Worm (Caenorhabditis elegans) whole organism, L3 larva: Measurements from ENCODE around the gene cdk-4.
A peak's percentile ranks its signal among the peaks of the same experiment; 100 is the strongest.

Experiments used
- R02D3.7 ChIP-seq: fragments of 150-350 bp; optimal IDR thresholded peaks from 2 replicates; lab custom pipeline; 2014; ENCODE audit warnings: missing biosample characterization, missing genetic modification characterization
- ZK546.5 ChIP-seq: sonication (generic microtip); optimal IDR thresholded peaks from 2 replicates; lab custom pipeline; 2017; ENCODE audit warnings: missing biosample characterization, missing genetic modification characterization
- aly-2 ChIP-seq: fragments of 150-350 bp; optimal IDR thresholded peaks from 2 replicates; lab custom pipeline; 2014; ENCODE audit warnings: missing biosample characterization, missing genetic modification characterization
- ceh-16 ChIP-seq: sonication (generic microtip); optimal IDR thresholded peaks from 2 replicates; lab custom pipeline; 2017; ENCODE audit warnings: missing biosample characterization, missing genetic modification characterization
- ceh-28 ChIP-seq: fragments of 150-350 bp; optimal IDR thresholded peaks from 2 replicates; lab custom pipeline; 2014; ENCODE audit warnings: missing biosample characterization, missing genetic modification reagents, missing genetic modification characterization
- ceh-82 ChIP-seq: fragments of 150-350 bp; optimal IDR thresholded peaks from 2 replicates; lab custom pipeline; 2014; ENCODE audit warnings: missing biosample characterization, missing genetic modification characterization
- ceh-9 ChIP-seq: sonication (generic microtip); optimal IDR thresholded peaks from 2 replicates; lab custom pipeline; 2018; ENCODE audit warnings: missing biosample characterization, missing genetic modification characterization
- daf-12 ChIP-seq: fragments of 150-350 bp; optimal IDR thresholded peaks from 2 replicates; lab custom pipeline; 2014; ENCODE audit warnings: missing biosample characterization, missing genetic modification reagents, missing genetic modification characterization
- egl-5 ChIP-seq: fragments of 150-350 bp; optimal IDR thresholded peaks from 2 replicates; lab custom pipeline; 2017; ENCODE audit warnings: missing biosample characterization, missing genetic modification reagents, missing genetic modification characterization, inconsistent platforms
- elt-1 ChIP-seq: fragments of 150-350 bp; optimal IDR thresholded peaks from 2 replicates; lab custom pipeline; 2014; ENCODE audit warnings: missing biosample characterization, missing genetic modification characterization
- elt-2 ChIP-seq: sonication (generic microtip); optimal IDR thresholded peaks from 2 replicates; lab custom pipeline; 2016; ENCODE audit warnings: missing genetic modification reagents, mild to moderate bottlenecking, missing genetic modification characterization, missing compliant biosample characterization
- elt-3 ChIP-seq, 3 experiments: fragments of 150-350 bp in 1 of 3; sonication (generic microtip) in 2 of 3; optimal IDR thresholded peaks; 2 replicates in 2 of 3; 4 replicates in 1 of 3; lab custom pipeline; 2014 to 2017; ENCODE audit warnings: missing biosample characterization in 3 of 3, missing genetic modification characterization in 3 of 3
- eor-1 ChIP-seq, 2 experiments: fragments of 150-350 bp; optimal IDR thresholded peaks; 2 replicates each; lab custom pipeline; 2014 to 2018; ENCODE audit warnings: missing biosample characterization in 2 of 2, missing genetic modification characterization in 2 of 2
- fkh-10 ChIP-seq: sonication (generic microtip); optimal IDR thresholded peaks from 2 replicates; lab custom pipeline; 2017; ENCODE audit warnings: missing biosample characterization, missing genetic modification reagents, missing genetic modification characterization
- fkh-2 ChIP-seq: fragments of 150-350 bp; optimal IDR thresholded peaks from 2 replicates; lab custom pipeline; 2014; ENCODE audit warnings: missing biosample characterization, missing genetic modification reagents, missing genetic modification characterization
- fos-1 ChIP-seq: fragments of 150-350 bp; optimal IDR thresholded peaks from 2 replicates; lab custom pipeline; 2014; ENCODE audit warnings: missing biosample characterization, missing genetic modification characterization
- lin-15B ChIP-seq: fragments of 150-350 bp; optimal IDR thresholded peaks from 2 replicates; lab custom pipeline; 2014; ENCODE audit warnings: missing biosample characterization, missing genetic modification characterization
- lin-39 ChIP-seq: fragments of 150-350 bp; optimal IDR thresholded peaks from 2 replicates; lab custom pipeline; 2018; ENCODE audit warnings: missing biosample characterization, missing genetic modification reagents, missing genetic modification characterization
- lsy-12 ChIP-seq: sonication (generic microtip); optimal IDR thresholded peaks from 2 replicates; lab custom pipeline; 2016; ENCODE audit warnings: mild to moderate bottlenecking, missing genetic modification characterization, missing compliant biosample characterization
- nfya-1 ChIP-seq: sonication (generic microtip); optimal IDR thresholded peaks from 2 replicates; lab custom pipeline; 2017; ENCODE audit warnings: missing genetic modification characterization, mild to moderate bottlenecking, missing compliant biosample characterization, antibody characterized with exemption, moderate library complexity; ENCODE audit not compliant: insufficient read depth
- nhr-11 ChIP-seq: fragments of 150-350 bp; optimal IDR thresholded peaks from 2 replicates; lab custom pipeline; 2014; ENCODE audit warnings: missing biosample characterization, missing genetic modification characterization
- nhr-12 ChIP-seq: fragments of 150-350 bp; optimal IDR thresholded peaks from 2 replicates; lab custom pipeline; 2014; ENCODE audit warnings: missing biosample characterization, missing genetic modification characterization
- nhr-25 ChIP-seq: sonication (generic microtip); optimal IDR thresholded peaks from 2 replicates; lab custom pipeline; 2017; ENCODE audit warnings: missing biosample characterization, missing genetic modification characterization
- nhr-76 ChIP-seq: fragments of 150-350 bp; sonication (generic microtip); optimal IDR thresholded peaks from 5 replicates; lab custom pipeline; 2014; ENCODE audit warnings: missing biosample characterization, missing genetic modification characterization
- nhr-77 ChIP-seq: fragments of 150-350 bp; optimal IDR thresholded peaks from 2 replicates; lab custom pipeline; 2014; ENCODE audit warnings: missing biosample characterization, missing genetic modification characterization
- pha-4 ChIP-seq: fragments of 150-350 bp; optimal IDR thresholded peaks from 2 replicates; lab custom pipeline; 2014; ENCODE audit warnings: missing biosample characterization, missing genetic modification reagents, missing genetic modification characterization
- pqm-1 ChIP-seq: fragments of 150-350 bp; optimal IDR thresholded peaks from 2 replicates; lab custom pipeline; 2017; ENCODE audit warnings: missing biosample characterization, missing genetic modification characterization, inconsistent platforms
- sea-2 ChIP-seq: fragments of 150-350 bp; sonication (generic microtip); optimal IDR thresholded peaks from 4 replicates; lab custom pipeline; 2014; ENCODE audit warnings: missing biosample characterization, missing genetic modification reagents, missing genetic modification characterization
- skn-1 ChIP-seq: fragments of 150-350 bp; optimal IDR thresholded peaks from 2 replicates; lab custom pipeline; 2014; ENCODE audit warnings: missing biosample characterization, missing genetic modification characterization
- tbx-2 ChIP-seq: sonication (generic microtip); optimal IDR thresholded peaks from 2 replicates; lab custom pipeline; 2016; ENCODE audit warnings: mild to moderate bottlenecking, missing genetic modification characterization, missing compliant biosample characterization
- unc-62 ChIP-seq: fragments of 150-350 bp; sonication (generic microtip); optimal IDR thresholded peaks from 4 replicates; lab custom pipeline; 2014; ENCODE audit warnings: missing biosample characterization, missing genetic modification reagents, missing genetic modification characterization
- ztf-4 ChIP-seq: fragments of 150-350 bp; optimal IDR thresholded peaks from 2 replicates; lab custom pipeline; 2014; ENCODE audit warnings: missing biosample characterization, missing genetic modification characterization

cdk-4 gene

ce11 chrX:13518861-13519713 is at the start of gene cdk-4, which contains the start of gene F18H3.1:
Gene cdk-4, minus strand, starts transcription at chrX:13518911.
Gene F18H3.1, plus strand, starts transcription at chrX:13519663.
- no peak for TF ChIP-seq sea-2 (GFP tag; lab: Kevin White, UChicago)
- peak; percentile 14 for TF ChIP-seq pha-4 (tag; lab: Kevin White, UChicago)
- peak; percentile 72 for TF ChIP-seq nhr-25 (tag; lab: Kevin White, UChicago)
- peak; percentile 64 for TF ChIP-seq lin-15B (tag; lab: Kevin White, UChicago)
- TF ChIP-seq elt-2 (tag; lab: Kevin White, UChicago) = peak; percentile 40
- TF ChIP-seq skn-1 = peak; percentile 32
- TF ChIP-seq nfya-1 (tag; lab: Kevin White, UChicago) = peak; percentile 52
- peak; percentile 85 for TF ChIP-seq lin-39 (tag; lab: Kevin White, UChicago)
- TF ChIP-seq elt-1 (tag; lab: Kevin White, UChicago) = peak; percentile 20
- TF ChIP-seq ceh-9 (tag; lab: Kevin White, UChicago) = no peak
- TF ChIP-seq R02D3.7 (tag; lab: Kevin White, UChicago) = no peak

ce11 chrX:13566436-13566835 is 47.7 kb upstream of the cdk-4 start, which contains the start of gene R01E6.2:
Gene R01E6.2, minus strand, starts transcription at chrX:13566536.
- TF ChIP-seq daf-12 (no peak), ceh-28 (tag; lab: Kevin White, UChicago) (no peak), nhr-25 (tag; lab: Kevin White, UChicago) (no peak), ztf-4 (tag; lab: Kevin White, UChicago) (no peak), R02D3.7 (tag; lab: Kevin White, UChicago) (no peak), aly-2 (tag; lab: Kevin White, UChicago) (no peak)

ce11 chrX:13561954-13562353 is 43.2 kb upstream of the cdk-4 start:
- TF ChIP-seq nhr-11 (no peak), pha-4 (tag; lab: Kevin White, UChicago) (no peak), ztf-4 (tag; lab: Kevin White, UChicago) (no peak), fkh-2 (tag; lab: Kevin White, UChicago) (no peak), ZK546.5 (no peak), fos-1 (no peak), ceh-82 (tag; lab: Kevin White, UChicago) (no peak), tbx-2 (tag; lab: Kevin White, UChicago) (no peak), egl-5 (tag; lab: Kevin White, UChicago) (no peak), R02D3.7 (tag; lab: Kevin White, UChicago) (no peak), nhr-77 (tag; lab: Kevin White, UChicago) (no peak)

ce11 chrX:13558667-13559066 is 40.0 kb upstream of the cdk-4 start:
- peak; percentile 2 for TF ChIP-seq lin-39 (tag; lab: Kevin White, UChicago)
- no peak for TF ChIP-seq fkh-10 (GFP tag; lab: Kevin White, UChicago)

ce11 chrX:13556066-13556465 is 37.4 kb upstream of the cdk-4 start, which contains the start of gene glb-20:
Gene glb-20, minus strand, starts transcription at chrX:13556166.
- TF ChIP-seq elt-3 (tag; optimal IDR thresholded peaks at IDR 0.05; lab: Kevin White, UChicago) (no peak), R02D3.7 (tag; lab: Kevin White, UChicago) (no peak), ceh-16 (tag; lab: Kevin White, UChicago) (no peak)

- TF ChIP-seq elt-3 (tag; optimal IDR thresholded peaks at IDR 0.05; lab: Kevin White, UChicago) (no peak), daf-12 (no peak), ztf-4 (tag; lab: Kevin White, UChicago) (no peak), fos-1 (no peak), ceh-28 (tag; lab: Kevin White, UChicago) (no peak), lin-39 (tag; lab: Kevin White, UChicago) (peak; percentile 14), unc-62 (GFP tag; lab: Kevin White, UChicago) (no peak), nhr-11 (peak; percentile 41), pha-4 (tag; lab: Kevin White, UChicago) (no peak), aly-2 (tag; lab: Kevin White, UChicago) (no peak), pqm-1 (tag; lab: Kevin White, UChicago) (no peak), elt-1 (tag; lab: Kevin White, UChicago) (no peak), lin-15B (tag; lab: Kevin White, UChicago) (no peak), nhr-12 (tag; lab: Kevin White, UChicago) (no peak), ceh-16 (tag; lab: Kevin White, UChicago) (no peak), eor-1 (tag; optimal IDR thresholded peaks at IDR 0.05; lab: Kevin White, UChicago) (no peak), tbx-2 (tag; lab: Kevin White, UChicago) (no peak), lsy-12 (tag; lab: Kevin White, UChicago) (no peak), nhr-76 (tag; lab: Kevin White, UChicago) (no peak), nfya-1 (tag; lab: Kevin White, UChicago) (peak; percentile 8), ceh-9 (tag; lab: Kevin White, UChicago) (no peak), sea-2 (GFP tag; lab: Kevin White, UChicago) (no peak)
- TF ChIP-seq, all 47 proteins: peak for 3
Measured at ce11 chrX:13555098-13555497, 36.4 kb upstream of the cdk-4 start.
